Worm (Caenorhabditis elegans) whole organism, L1 larva: ENCODE measurements around the gene ppfr-4.

Experiments used
- ama-1 ChIP-seq: fragments of 150-350 bp; optimal IDR thresholded peaks from 2 replicates; lab custom pipeline; 2014
- fkh-8 ChIP-seq: sonication (generic microtip); optimal IDR thresholded peaks from 2 replicates; lab custom pipeline; 2016; ENCODE audit warnings: mild to moderate bottlenecking, missing genetic modification characterization, missing compliant biosample characterization

DNA sequence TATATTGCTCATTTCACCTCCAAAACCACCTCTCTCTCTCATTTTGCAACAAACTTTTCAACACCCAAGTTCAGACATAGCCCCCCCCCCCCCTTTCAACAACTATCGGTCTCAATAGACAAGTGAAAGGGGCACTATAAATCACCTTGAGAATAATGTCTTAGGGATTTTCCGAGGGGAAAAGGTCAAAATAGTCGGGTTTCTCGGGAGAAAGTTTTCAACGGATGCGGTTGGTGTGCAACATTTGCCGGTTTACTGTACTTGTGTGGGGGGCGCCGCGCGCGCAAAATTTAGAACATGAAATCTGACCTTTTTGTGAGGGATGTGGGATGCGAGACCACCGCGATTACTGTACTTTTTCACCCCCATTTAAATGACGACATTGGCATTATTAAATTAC is 14.8 kb downstream of the ppfr-4 start:
- TF ChIP-seq ama-1 (lab: Kevin White, UChicago) (no peak), fkh-8 (no peak)
